Worm (Caenorhabditis elegans): Measurements from ENCODE around the gene R10E8.2.

- TF ChIP-seq ham-2 (GFP tag; optimal IDR thresholded peaks at IDR 0.05): no peak
- TF ChIP-seq bed-3 (GFP tag; optimal IDR thresholded peaks at IDR 0.05): no peak
- no peak for TF ChIP-seq nhr-28 (tag; optimal IDR thresholded peaks at IDR 0.05)
- no peak for TF ChIP-seq pha-4 (tag; optimal IDR thresholded peaks at IDR 0.05)
- TF ChIP-seq lin-13 (tag; optimal IDR thresholded peaks at IDR 0.05): no peak
- TF ChIP-seq nhr-12 (tag; optimal IDR thresholded peaks at IDR 0.05): no peak
- TF ChIP-seq snpc-4 (tag; optimal IDR thresholded peaks at IDR 0.05): no peak
- TF ChIP-seq nhr-237 (tag; optimal IDR thresholded peaks at IDR 0.05): no peak
- TF ChIP-seq ceh-83 (GFP tag; optimal IDR thresholded peaks at IDR 0.05): no peak
- no peak for TF ChIP-seq zip-8 (tag; optimal IDR thresholded peaks at IDR 0.05)
Observed at ce11 chrV:18244408-18244807, 9.2 kb upstream of the R10E8.2 start.
